Worm (Caenorhabditis elegans): Measurements from ENCODE around the gene bli-2.

- no peak for TF ChIP-seq nhr-237 (tag; optimal IDR thresholded peaks at IDR 0.05)
- TF ChIP-seq lsy-2 (tag; optimal IDR thresholded peaks at IDR 0.05): no peak
- TF ChIP-seq nhr-12 (tag; optimal IDR thresholded peaks at IDR 0.05): no peak
- TF ChIP-seq ceh-43 (GFP tag; optimal IDR thresholded peaks at IDR 0.05): no peak
- no peak for TF ChIP-seq elt-1 (tag; optimal IDR thresholded peaks at IDR 0.05; ENCODE audit: borderline replicate concordance, insufficient read depth)
- TF ChIP-seq ceh-39 (tag; optimal IDR thresholded peaks at IDR 0.05): no peak
These were observed 45.1 kb upstream of the bli-2 start for ce11 chrII:5697338-5697737.

All from whole organism, mixed stage, embryonic.